Fruit fly (Drosophila melanogaster) whole organism, wandering third instar larva: ENCODE data around the gene Act88F.

ENCODE experiments used
- CG32264 ChIP-seq: fragments of 200-800 bp; sonication (Bioruptor generic); optimal IDR thresholded peaks from 2 replicates; lab custom pipeline; 2016; ENCODE audit warnings: missing biosample characterization, missing genetic modification characterization
- Dfd ChIP-seq: fragments of >200 bp; optimal IDR thresholded peaks from 2 replicates; lab custom pipeline; 2017; ENCODE audit warnings: missing biosample characterization, missing genetic modification characterization
- Dif ChIP-seq: fragments of 200-275, 200-300 bp; sonication (Bioruptor generic); optimal IDR thresholded peaks from 2 replicates; lab custom pipeline; 2018; ENCODE audit warnings: missing biosample characterization, missing genetic modification characterization; ENCODE audit not compliant: partially characterized antibody
- GATAd ChIP-seq: sonication (Bioruptor generic); optimal IDR thresholded peaks from 2 replicates; lab custom pipeline; 2016; ENCODE audit warnings: missing biosample characterization, missing genetic modification characterization
- HLH106 ChIP-seq: fragments of 200-800 bp; optimal IDR thresholded peaks from 3 replicates; lab custom pipeline; 2019; ENCODE audit warnings: missing biosample characterization, mild to moderate bottlenecking, missing genetic modification characterization, moderate library complexity
- Hnf4 ChIP-seq: fragments of 200-800 bp; sonication (Bioruptor generic); optimal IDR thresholded peaks from 2 replicates; lab custom pipeline; 2016; ENCODE audit warnings: missing biosample characterization, mild to moderate bottlenecking, missing genetic modification characterization
- Hr78 ChIP-seq: fragments of >200 bp; optimal IDR thresholded peaks from 2 replicates; lab custom pipeline; 2017; ENCODE audit warnings: missing biosample characterization, missing genetic modification characterization
- Hr83 ChIP-seq: fragments of 200-300 bp; sonication (Bioruptor generic); optimal IDR thresholded peaks from 2 replicates; lab custom pipeline; 2016; ENCODE audit warnings: missing biosample characterization, mild to moderate bottlenecking, missing genetic modification characterization, moderate library complexity; ENCODE audit not compliant: poor library complexity, severe bottlenecking
- Mio ChIP-seq: sonication (Bioruptor generic); optimal IDR thresholded peaks from 2 replicates; lab custom pipeline; 2016; ENCODE audit warnings: missing biosample characterization, missing genetic modification characterization
- Myc ChIP-seq: fragments of >200 bp; optimal IDR thresholded peaks from 2 replicates; lab custom pipeline; 2017
- N ChIP-seq: fragments of >200 bp; optimal IDR thresholded peaks from 2 replicates; lab custom pipeline; 2018; ENCODE audit warnings: missing biosample characterization, missing external identifiers, missing genetic modification characterization
- OdsH ChIP-seq: fragments of 200-800 bp; sonication (Bioruptor generic); optimal IDR thresholded peaks from 2 replicates; lab custom pipeline; 2016; ENCODE audit warnings: missing biosample characterization, mild to moderate bottlenecking, missing genetic modification characterization
- Rel ChIP-seq, 2 experiments: fragments of 200-800 bp; sonication (Bioruptor generic) in 1 of 2; optimal IDR thresholded peaks; 2 replicates in 1 of 2; 3 replicates in 1 of 2; lab custom pipeline; 2016 to 2019; ENCODE audit warnings: mild to moderate bottlenecking in 2 of 2, missing biosample characterization in 2 of 2, missing genetic modification characterization in 2 of 2, moderate library complexity in 1 of 2
- Sp1 ChIP-seq: fragments of 200-800 bp; sonication (Bioruptor generic); optimal IDR thresholded peaks from 3 replicates; lab custom pipeline; 2019; ENCODE audit warnings: missing biosample characterization, mild to moderate bottlenecking, missing genetic modification characterization, moderate library complexity
- Vsx2 ChIP-seq: fragments of 200-300, 225-300 bp; sonication (Bioruptor generic); optimal IDR thresholded peaks from 2 replicates; lab custom pipeline; 2018; ENCODE audit warnings: missing biosample characterization, missing genetic modification characterization; ENCODE audit not compliant: partially characterized antibody
- brk ChIP-seq: fragments of 200-800 bp; sonication (Bioruptor generic); optimal IDR thresholded peaks from 2 replicates; lab custom pipeline; 2016; ENCODE audit warnings: missing biosample characterization, mild to moderate bottlenecking, missing genetic modification characterization
- dl ChIP-seq, 2 experiments: fragments of 175-275, 200-275 bp in 1 of 2; fragments of 200-275 bp in 1 of 2; sonication (Bioruptor generic); optimal IDR thresholded peaks; lab custom pipeline; 2018; ENCODE audit warnings: mild to moderate bottlenecking in 2 of 2, missing biosample characterization in 2 of 2, missing genetic modification characterization in 2 of 2, moderate library complexity in 2 of 2; ENCODE audit not compliant: partially characterized antibody in 2 of 2, insufficient read depth in 1 of 2
- dsf ChIP-seq: sonication (Bioruptor generic); optimal IDR thresholded peaks from 2 replicates; lab custom pipeline; 2016; ENCODE audit warnings: missing biosample characterization, missing genetic modification characterization, borderline replicate concordance
- ey ChIP-seq: fragments of 200-800 bp; sonication (Bioruptor generic); optimal IDR thresholded peaks from 2 replicates; lab custom pipeline; 2016; ENCODE audit warnings: missing biosample characterization, missing genetic modification characterization
- foxo ChIP-seq, 2 experiments: fragments of 200-800 bp; sonication (Bioruptor generic); optimal IDR thresholded peaks; 2 replicates in 1 of 2; 3 replicates in 1 of 2; lab custom pipeline; 2016 to 2017; ENCODE audit warnings: missing biosample characterization in 2 of 2, missing genetic modification characterization in 2 of 2
- h ChIP-seq: fragments of 200-800 bp; sonication (Bioruptor generic); optimal IDR thresholded peaks from 3 replicates; lab custom pipeline; 2016; ENCODE audit warnings: missing biosample characterization, mild to moderate bottlenecking, missing genetic modification characterization
- jim ChIP-seq: fragments of 175-275, 200-325 bp; sonication (Bioruptor generic); optimal IDR thresholded peaks from 2 replicates; lab custom pipeline; 2016; ENCODE audit warnings: missing biosample characterization, mild to moderate bottlenecking, missing genetic modification characterization
- lola ChIP-seq: fragments of >200 bp; optimal IDR thresholded peaks from 2 replicates; lab custom pipeline; 2017; ENCODE audit warnings: missing biosample characterization, missing genetic modification characterization
- psq ChIP-seq: fragments of 200-800 bp; sonication (Bioruptor generic); optimal IDR thresholded peaks from 3 replicates; lab custom pipeline; 2017; ENCODE audit warnings: missing biosample characterization, mild to moderate bottlenecking, missing genetic modification characterization, moderate library complexity
- rgr ChIP-seq: fragments of 200-800 bp; sonication (Bioruptor generic); optimal IDR thresholded peaks from 3 replicates; lab custom pipeline; 2016; ENCODE audit warnings: missing biosample characterization, mild to moderate bottlenecking, missing genetic modification characterization
- sv ChIP-seq: fragments of 200-800 bp; sonication (Bioruptor generic); optimal IDR thresholded peaks from 3 replicates; lab custom pipeline; 2016; ENCODE audit warnings: missing biosample characterization, missing genetic modification characterization
- usp ChIP-seq: fragments of >200 bp; optimal IDR thresholded peaks from 2 replicates; lab custom pipeline; 2017; ENCODE audit warnings: missing biosample characterization, missing genetic modification characterization
- woc ChIP-seq: sonication (Bioruptor generic); optimal IDR thresholded peaks from 2 replicates; lab custom pipeline; 2016; ENCODE audit warnings: missing biosample characterization, mild to moderate bottlenecking, missing genetic modification characterization

Gene Act88F

dm6 chr3R:15467991-15468764 lies 28.4 kb downstream of the Act88F start (continued):
- TF ChIP-seq CG32264, result no peak
- TF ChIP-seq ey (GFP tag; lab: Kevin White, UChicago), result no peak
- no peak for TF ChIP-seq Vsx2 (GFP tag; lab: Kevin White, UChicago)
- TF ChIP-seq h (GFP tag; lab: Kevin White, UChicago), result peak; percentile 54
- TF ChIP-seq Sp1 (GFP tag; lab: Kevin White, UChicago), result no peak
- TF ChIP-seq Mio (GFP tag; lab: Kevin White, UChicago), result no peak
- no peak for TF ChIP-seq Dif
- TF ChIP-seq, all 38 proteins: peak for 8

dm6 chr3R:15471742-15472141 lies 32.0 kb downstream of the Act88F start:
- TF ChIP-seq HLH106 (tag; lab: Kevin White, UChicago), result no peak
- no peak for TF ChIP-seq h (GFP tag; lab: Kevin White, UChicago)
- TF ChIP-seq woc (GFP tag; lab: Kevin White, UChicago), result no peak
- TF ChIP-seq dsf (GFP tag; lab: Kevin White, UChicago), result no peak

dm6 chr3R:15472753-15473212 lies 33.0 kb downstream of the Act88F start:
- no peak for TF ChIP-seq Sp1 (GFP tag; lab: Kevin White, UChicago)
- TF ChIP-seq jim (GFP tag; lab: Kevin White, UChicago), result no peak
- TF ChIP-seq usp (GFP tag; lab: Kevin White, UChicago), result no peak
- peak; percentile 35 for TF ChIP-seq HLH106 (tag; lab: Kevin White, UChicago)
- TF ChIP-seq ey (GFP tag; lab: Kevin White, UChicago), result peak; percentile 46
- TF ChIP-seq Myc (lab: Kevin White, UChicago), result no peak
- TF ChIP-seq Dif, result no peak
- TF ChIP-seq sv (GFP tag; lab: Kevin White, UChicago), result no peak
- TF ChIP-seq dsf (GFP tag; lab: Kevin White, UChicago), result no peak
- TF ChIP-seq psq, result peak; percentile 7
- peak in 1 of 2 experiments; percentile 27 for TF ChIP-seq foxo (GFP tag; optimal IDR thresholded peaks at IDR 0.05; lab: Kevin White, UChicago)
- no peak for TF ChIP-seq Hnf4 (GFP tag; lab: Kevin White, UChicago)
- peak; percentile 0 for TF ChIP-seq rgr (GFP tag; lab: Kevin White, UChicago)
- no peak for TF ChIP-seq OdsH (GFP tag; lab: Kevin White, UChicago)
- no peak for TF ChIP-seq Dfd (GFP tag; lab: Kevin White, UChicago)
- TF ChIP-seq dl (GFP tag; optimal IDR thresholded peaks at IDR 0.05; lab: Kevin White, UChicago; ENCODE audit: insufficient read depth in 1 of 2, partially characterized antibody in 2 of 2), result no peak
- peak; percentile 19 for TF ChIP-seq h (GFP tag; lab: Kevin White, UChicago)
- no peak for TF ChIP-seq GATAd

dm6 chr3R:15473360-15473938 lies 33.7 kb downstream of the Act88F start:
- TF ChIP-seq Rel (GFP tag; optimal IDR thresholded peaks at IDR 0.05; lab: Kevin White, UChicago), result no peak
- no peak for TF ChIP-seq Rel (tag; optimal IDR thresholded peaks at IDR 0.05; lab: Kevin White, UChicago)
- TF ChIP-seq OdsH (GFP tag; lab: Kevin White, UChicago), result no peak
- TF ChIP-seq GATAd, result no peak
- TF ChIP-seq Dfd (GFP tag; lab: Kevin White, UChicago), result no peak
- no peak for TF ChIP-seq rgr (GFP tag; lab: Kevin White, UChicago)
- TF ChIP-seq N (GFP tag; lab: Kevin White, UChicago), result no peak
- TF ChIP-seq brk (GFP tag; lab: Kevin White, UChicago), result no peak
- no peak for TF ChIP-seq Hr78 (GFP tag; lab: Kevin White, UChicago)
- no peak for TF ChIP-seq dsf (GFP tag; lab: Kevin White, UChicago)
- TF ChIP-seq h (GFP tag; lab: Kevin White, UChicago), result no peak
- no peak for TF ChIP-seq CG32264
- no peak for TF ChIP-seq HLH106 (tag; lab: Kevin White, UChicago)
- TF ChIP-seq psq, result no peak
- TF ChIP-seq lola (GFP tag; lab: Kevin White, UChicago), result no peak
- no peak for TF ChIP-seq Hr83 (GFP tag; lab: Kevin White, UChicago)
- TF ChIP-seq jim (GFP tag; lab: Kevin White, UChicago), result no peak
- TF ChIP-seq Vsx2 (GFP tag; lab: Kevin White, UChicago), result no peak
